Worm (Caenorhabditis elegans): ENCODE measurements around the gene fbxa-56.

ce11 chrIII:896904-897303 lies 41.0 kb downstream of the fbxa-56 start:
- TF ChIP-seq ccch-3 (GFP tag; optimal IDR thresholded peaks at IDR 0.05) (no peak), T07F8.4 (tag; optimal IDR thresholded peaks at IDR 0.05) (no peak), egl-18 (GFP tag; IDR thresholded peaks at IDR 0.05) (no peak), ztf-6 (GFP tag; IDR thresholded peaks at IDR 0.05) (no peak), madf-6 (GFP tag; IDR thresholded peaks at IDR 0.05) (no peak), unc-62 (GFP tag; optimal IDR thresholded peaks at IDR 0.05) (no peak), him-1 (tag; optimal IDR thresholded peaks at IDR 0.05) (no peak), F37B4.10 (GFP tag; IDR thresholded peaks at IDR 0.05) (no peak), snpc-4 (GFP tag; optimal IDR thresholded peaks at IDR 0.05) (no peak), snpc-4 (tag; optimal IDR thresholded peaks at IDR 0.05) (no peak), C06A6.2 (GFP tag; conservative IDR thresholded peaks at IDR 0.05) (no peak), tlf-1 (GFP tag; optimal IDR thresholded peaks at IDR 0.05) (no peak), rcor-1 (GFP tag; IDR thresholded peaks at IDR 0.05) (no peak), sea-2 (GFP tag; IDR thresholded peaks at IDR 0.05) (no peak), nfya-1 (tag; optimal IDR thresholded peaks at IDR 0.05; ENCODE audit: borderline replicate concordance, insufficient read depth) (no peak)
